Worm (Caenorhabditis elegans) whole organism, young adult: Measurements from ENCODE around the gene F41C6.4.

Experiments
- B0019.2 ChIP-seq: fragments of 200-800 bp; sonication (Bioruptor generic); conservative IDR thresholded peaks from 2 replicates; pipeline ENCODE4 v1.3.6; 2022; ENCODE audit warnings: missing genetic modification reagents, missing genetic modification characterization, missing compliant biosample characterization
- C06A6.2 ChIP-seq: fragments of 200-800 bp; sonication (Bioruptor generic); conservative IDR thresholded peaks from 2 replicates; pipeline ENCODE4 v1.3.6; 2022; ENCODE audit warnings: missing genetic modification characterization, missing compliant biosample characterization
- F52B5.7 ChIP-seq: sonication (generic microtip); optimal IDR thresholded peaks from 2 replicates; lab custom pipeline; 2016; ENCODE audit warnings: mild to moderate bottlenecking, missing genetic modification characterization, missing compliant biosample characterization
- K11D2.4 ChIP-seq: fragments of 200-800 bp; sonication (Bioruptor generic); IDR thresholded peaks from 2 replicates; pipeline ENCODE4 v1.3.6; 2022; ENCODE audit warnings: missing genetic modification reagents, missing genetic modification characterization, missing compliant biosample characterization
- T07F8.4 ChIP-seq: sonication (generic microtip); optimal IDR thresholded peaks from 2 replicates; lab custom pipeline; 2016; ENCODE audit warnings: mild to moderate bottlenecking, missing genetic modification characterization, moderate library complexity, missing compliant biosample characterization
- Y56A3A.18 ChIP-seq: fragments of 200-800 bp; sonication (Bioruptor generic); IDR thresholded peaks from 2 replicates; pipeline ENCODE4 v1.3.6; 2022; ENCODE audit warnings: missing genetic modification reagents, missing genetic modification characterization, missing compliant biosample characterization
- aptf-2 ChIP-seq: fragments of 200-800 bp; sonication (Bioruptor generic); conservative IDR thresholded peaks from 2 replicates; pipeline ENCODE4 v1.3.6; 2022; ENCODE audit warnings: missing genetic modification reagents, missing genetic modification characterization, missing compliant biosample characterization
- aptf-3 ChIP-seq: fragments of 200-800 bp; sonication (Bioruptor generic); IDR thresholded peaks from 2 replicates; pipeline ENCODE4 v1.3.6; 2022; ENCODE audit warnings: missing genetic modification characterization, missing compliant biosample characterization
- atf-7 ChIP-seq: sonication (generic microtip); optimal IDR thresholded peaks from 2 replicates; lab custom pipeline; 2017; ENCODE audit warnings: mild to moderate bottlenecking, missing genetic modification characterization, missing compliant biosample characterization
- athp-1 ChIP-seq: sonication (generic microtip); optimal IDR thresholded peaks from 2 replicates; lab custom pipeline; 2017; ENCODE audit warnings: mild to moderate bottlenecking, missing genetic modification characterization, missing compliant biosample characterization
- attf-5 ChIP-seq: fragments of 200-800 bp; sonication (Bioruptor generic); optimal IDR thresholded peaks from 2 replicates; lab custom pipeline; 2018; ENCODE audit warnings: mild to moderate bottlenecking, missing genetic modification characterization, missing compliant biosample characterization
- ccch-3 ChIP-seq: fragments of 200-800 bp; sonication (Bioruptor generic); optimal IDR thresholded peaks from 2 replicates; lab custom pipeline; 2018; ENCODE audit warnings: mild to moderate bottlenecking, missing genetic modification characterization, missing compliant biosample characterization
- cebp-1 ChIP-seq, 2 experiments: fragments of 200-800 bp in 1 of 2; sonication (Bioruptor generic) in 1 of 2; sonication (generic microtip) in 1 of 2; IDR thresholded peaks in 1 of 2; optimal IDR thresholded peaks in 1 of 2; 2 replicates each; pipeline versions ENCODE4 v1.3.6 to Lab custom; 2017 to 2022; ENCODE audit warnings: missing compliant biosample characterization in 2 of 2, missing genetic modification characterization in 2 of 2, mild to moderate bottlenecking in 1 of 2, missing genetic modification reagents in 1 of 2, moderate library complexity in 1 of 2
- ceh-27 ChIP-seq: fragments of 200-800 bp; sonication (Bioruptor generic); optimal IDR thresholded peaks from 2 replicates; lab custom pipeline; 2018; ENCODE audit warnings: mild to moderate bottlenecking, missing genetic modification characterization, moderate library complexity, missing compliant biosample characterization
- ceh-91 ChIP-seq: fragments of 200-800 bp; sonication (Bioruptor generic); IDR thresholded peaks from 2 replicates; pipeline ENCODE4 v1.3.6; 2022; ENCODE audit warnings: missing genetic modification reagents, missing genetic modification characterization, missing compliant biosample characterization
- dox-1 ChIP-seq: fragments of 200-800 bp; sonication (Bioruptor generic); IDR thresholded peaks from 2 replicates; pipeline ENCODE4 v1.3.6; 2022; ENCODE audit warnings: missing genetic modification reagents, missing genetic modification characterization, missing compliant biosample characterization
- dpff-1 ChIP-seq: sonication (generic microtip); optimal IDR thresholded peaks from 2 replicates; lab custom pipeline; 2017; ENCODE audit warnings: mild to moderate bottlenecking, missing genetic modification characterization, missing compliant biosample characterization
- egl-44 ChIP-seq: fragments of 200-800 bp; sonication (Bioruptor generic); IDR thresholded peaks from 2 replicates; pipeline ENCODE4 v1.3.6; 2022; ENCODE audit warnings: missing genetic modification reagents, missing genetic modification characterization, missing compliant biosample characterization
- egrh-3 ChIP-seq: fragments of 200-800 bp; sonication (Bioruptor generic); IDR thresholded peaks from 2 replicates; pipeline ENCODE4 v1.3.6; 2022; ENCODE audit warnings: missing genetic modification reagents, missing genetic modification characterization, missing compliant biosample characterization
- ets-4 ChIP-seq: fragments of 200-800 bp; sonication (Bioruptor generic); optimal IDR thresholded peaks from 2 replicates; lab custom pipeline; 2018; ENCODE audit warnings: mild to moderate bottlenecking, missing genetic modification characterization, missing compliant biosample characterization
- him-1 ChIP-seq: sonication (generic microtip); optimal IDR thresholded peaks from 2 replicates; lab custom pipeline; 2016; ENCODE audit warnings: missing genotype, missing genetic modification reagents, missing genetic modification characterization, missing compliant biosample characterization
- hmg-20 ChIP-seq: fragments of 200-800 bp; sonication (Bioruptor generic); IDR thresholded peaks from 2 replicates; pipeline ENCODE4 v1.3.6; 2022; ENCODE audit warnings: missing genetic modification reagents, missing genetic modification characterization, missing compliant biosample characterization
- hrde-1 ChIP-seq: sonication (generic microtip); optimal IDR thresholded peaks from 2 replicates; lab custom pipeline; 2016; ENCODE audit warnings: missing genetic modification characterization, mild to moderate bottlenecking, missing compliant biosample characterization, moderate library complexity, missing genotype, missing genetic modification reagents, borderline replicate concordance
- hsf-1 ChIP-seq: fragments of 200-800 bp; sonication (Bioruptor generic); IDR thresholded peaks from 2 replicates; pipeline ENCODE4 v1.3.6; 2022; ENCODE audit warnings: missing genetic modification reagents, missing genetic modification characterization, missing compliant biosample characterization
- lin-40 ChIP-seq: sonication (generic microtip); optimal IDR thresholded peaks from 2 replicates; lab custom pipeline; 2016; ENCODE audit warnings: missing genetic modification characterization, mild to moderate bottlenecking, missing compliant biosample characterization, missing genotype, missing genetic modification reagents
- lir-1 ChIP-seq: fragments of 200-800 bp; sonication (Bioruptor generic); conservative IDR thresholded peaks from 2 replicates; pipeline ENCODE4 v1.3.6; 2022; ENCODE audit warnings: missing genetic modification reagents, missing genetic modification characterization, missing compliant biosample characterization
- mcd-1 ChIP-seq: fragments of 200-800 bp; sonication (Bioruptor generic); IDR thresholded peaks from 2 replicates; pipeline ENCODE4 v1.3.6; 2022; ENCODE audit warnings: missing genetic modification reagents, missing genetic modification characterization, missing compliant biosample characterization
- nfyb-1 ChIP-seq: fragments of 200-800 bp; sonication (Bioruptor generic); IDR thresholded peaks from 2 replicates; pipeline ENCODE4 v1.3.6; 2022; ENCODE audit warnings: missing genetic modification reagents, missing genetic modification characterization, missing compliant biosample characterization
- nhr-120 ChIP-seq: fragments of 200-800 bp; sonication (Bioruptor generic); IDR thresholded peaks from 2 replicates; pipeline ENCODE4 v1.3.6; 2022; ENCODE audit warnings: missing genetic modification characterization, missing compliant biosample characterization
- nhr-80 ChIP-seq: sonication (generic microtip); optimal IDR thresholded peaks from 2 replicates; lab custom pipeline; 2016; ENCODE audit warnings: missing genetic modification characterization, missing compliant biosample characterization
- pha-4 ChIP-seq: fragments of 150-350 bp; sonication (generic microtip); optimal IDR thresholded peaks from 2 replicates; lab custom pipeline; 2014; ENCODE audit warnings: missing biosample characterization, missing genetic modification reagents, missing genetic modification characterization
- repo-1 ChIP-seq: sonication (generic microtip); optimal IDR thresholded peaks from 2 replicates; lab custom pipeline; 2017; ENCODE audit warnings: mild to moderate bottlenecking, missing genetic modification characterization, missing compliant biosample characterization
- rpc-1 ChIP-seq, 2 experiments: fragments of 150-350 bp in 1 of 2; sonication (generic microtip) in 1 of 2; optimal IDR thresholded peaks; 2 replicates each; lab custom pipeline; 2014 to 2018; ENCODE audit warnings: missing biosample characterization in 1 of 2, missing genetic modification characterization in 1 of 2, missing genetic modification reagents in 1 of 2, missing genotype in 1 of 2
- snpc-1.1 ChIP-seq: sonication (generic microtip); optimal IDR thresholded peaks from 2 replicates; lab custom pipeline; 2017; ENCODE audit warnings: missing genetic modification characterization, mild to moderate bottlenecking, missing compliant biosample characterization, antibody characterized with exemption, moderate library complexity, missing genotype, missing genetic modification reagents; ENCODE audit not compliant: insufficient read depth
- snpc-1.3 ChIP-seq: sonication (generic microtip); optimal IDR thresholded peaks from 2 replicates; lab custom pipeline; 2017; ENCODE audit warnings: missing genetic modification characterization, mild to moderate bottlenecking, missing compliant biosample characterization, antibody characterized with exemption, moderate library complexity, missing genotype, missing genetic modification reagents; ENCODE audit not compliant: insufficient read depth
- snpc-4 ChIP-seq, 5 experiments: fragments of 150-350 bp in 1 of 5; sonication (generic microtip) in 4 of 5; optimal IDR thresholded peaks; 2 replicates each; lab custom pipeline; 2014 to 2018; ENCODE audit warnings: missing genetic modification characterization in 5 of 5, missing biosample characterization in 3 of 5, antibody characterized with exemption in 2 of 5, mild to moderate bottlenecking in 2 of 5, missing compliant biosample characterization in 2 of 5, missing genotype in 2 of 5, moderate library complexity in 2 of 5, missing genetic modification reagents in 1 of 5
- somi-1 ChIP-seq: fragments of 200-800 bp; sonication (Bioruptor generic); optimal IDR thresholded peaks from 2 replicates; lab custom pipeline; 2018; ENCODE audit warnings: mild to moderate bottlenecking, missing genetic modification characterization, missing compliant biosample characterization
- unc-130 ChIP-seq: sonication (generic microtip); optimal IDR thresholded peaks from 2 replicates; lab custom pipeline; 2016; ENCODE audit warnings: missing genetic modification reagents, missing genetic modification characterization, missing compliant biosample characterization
- unc-62 ChIP-seq: fragments of 150-350 bp; optimal IDR thresholded peaks from 2 replicates; lab custom pipeline; 2014; ENCODE audit warnings: missing biosample characterization, missing genetic modification reagents, missing genetic modification characterization
- xnd-1 ChIP-seq: sonication (generic microtip); optimal IDR thresholded peaks from 2 replicates; lab custom pipeline; 2016; ENCODE audit warnings: missing genotype, missing genetic modification reagents, missing genetic modification characterization, missing compliant biosample characterization
- ztf-22 ChIP-seq: fragments of 200-800 bp; sonication (Bioruptor generic); optimal IDR thresholded peaks from 2 replicates; lab custom pipeline; 2018; ENCODE audit warnings: mild to moderate bottlenecking, missing genetic modification characterization, moderate library complexity, missing compliant biosample characterization
- ztf-28 ChIP-seq: fragments of 200-800 bp; sonication (Bioruptor generic); IDR thresholded peaks from 2 replicates; pipeline ENCODE4 v1.3.6; 2022; ENCODE audit warnings: missing genetic modification reagents, missing genetic modification characterization, missing compliant biosample characterization
- ztf-6 ChIP-seq: fragments of 200-800 bp; sonication (Bioruptor generic); IDR thresholded peaks from 2 replicates; pipeline ENCODE4 v1.3.6; 2022; ENCODE audit warnings: missing genetic modification reagents, missing genetic modification characterization, missing compliant biosample characterization

F41C6.4 gene

DNA sequence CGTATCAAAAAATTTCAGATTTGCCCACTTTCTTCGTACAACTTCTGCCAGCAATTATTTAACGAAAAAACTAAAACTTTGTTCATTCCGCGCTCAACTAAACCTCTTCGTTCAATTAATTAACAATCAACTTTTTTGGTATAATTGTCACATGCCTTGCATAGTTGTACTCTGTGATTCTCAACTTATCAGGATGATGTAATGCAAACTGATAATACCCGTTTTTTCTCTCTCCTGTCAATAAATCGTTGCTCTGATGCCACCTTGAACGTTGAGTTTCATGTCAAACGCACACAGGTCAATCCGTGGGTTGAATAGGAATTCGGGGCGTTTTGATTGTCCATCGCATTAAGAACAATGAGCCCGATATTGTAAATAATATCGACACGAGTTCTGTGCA, 31.0 kb upstream of the F41C6.4 start:
- TF ChIP-seq atf-7 = peak; percentile 46
- peak; percentile 22 for TF ChIP-seq pha-4
- no peak for TF ChIP-seq somi-1
- TF ChIP-seq athp-1 = no peak
- TF ChIP-seq snpc-4 (GFP tag; optimal IDR thresholded peaks at IDR 0.05; lab: Kevin White, UChicago) = no peak
- TF ChIP-seq snpc-4 (tag; optimal IDR thresholded peaks at IDR 0.05; lab: Kevin White, UChicago) = no peak
- TF ChIP-seq ets-4 (GFP tag; lab: Kevin White, UChicago) = peak; percentile 13
- no peak for TF ChIP-seq snpc-1.1 (tag; lab: Kevin White, UChicago)
- TF ChIP-seq nfyb-1 (GFP tag; lab: Robert Waterston, UW) = no peak
- peak; percentile 83 for TF ChIP-seq nhr-80 (tag; lab: Kevin White, UChicago)
- TF ChIP-seq Y56A3A.18 = no peak
- no peak for TF ChIP-seq repo-1 (tag; lab: Kevin White, UChicago)
- 0 out of 2 replicates have a peak, but pooled peaks have one; percentile 14 for TF ChIP-seq lir-1 (GFP tag; lab: Robert Waterston, UW)
- TF ChIP-seq unc-130 (GFP tag; lab: Kevin White, UChicago) = no peak
- no peak for TF ChIP-seq T07F8.4 (tag; lab: Kevin White, UChicago)
- no peak for TF ChIP-seq B0019.2 (GFP tag; lab: Robert Waterston, UW)
- TF ChIP-seq ztf-6 (GFP tag; lab: Robert Waterston, UW) = no peak
- no peak for TF ChIP-seq rpc-1 (optimal IDR thresholded peaks at IDR 0.05; lab: Kevin White, UChicago)
- no peak for TF ChIP-seq rpc-1 (tag; optimal IDR thresholded peaks at IDR 0.05; lab: Kevin White, UChicago)
- TF ChIP-seq unc-62 = peak; percentile 24
- TF ChIP-seq cebp-1 (GFP tag; IDR thresholded peaks at IDR 0.05; lab: Robert Waterston, UW) = no peak
- peak; percentile 41 for TF ChIP-seq cebp-1 (tag; optimal IDR thresholded peaks at IDR 0.05; lab: Kevin White, UChicago)
- peak; percentile 37 for TF ChIP-seq ztf-22 (GFP tag; lab: Kevin White, UChicago)
- no peak for TF ChIP-seq hmg-20 (GFP tag; lab: Robert Waterston, UW)
- TF ChIP-seq him-1 (tag; lab: Kevin White, UChicago) = no peak
- no peak for TF ChIP-seq ceh-27 (GFP tag; lab: Kevin White, UChicago)
- TF ChIP-seq ceh-91 = no peak
- TF ChIP-seq nhr-120 = no peak
- TF ChIP-seq C06A6.2 = no peak
- TF ChIP-seq dpff-1 (tag; lab: Kevin White, UChicago) = no peak
- no peak for TF ChIP-seq lin-40 (tag; lab: Kevin White, UChicago)
- no peak for TF ChIP-seq K11D2.4 (GFP tag; lab: Robert Waterston, UW)

DNA sequence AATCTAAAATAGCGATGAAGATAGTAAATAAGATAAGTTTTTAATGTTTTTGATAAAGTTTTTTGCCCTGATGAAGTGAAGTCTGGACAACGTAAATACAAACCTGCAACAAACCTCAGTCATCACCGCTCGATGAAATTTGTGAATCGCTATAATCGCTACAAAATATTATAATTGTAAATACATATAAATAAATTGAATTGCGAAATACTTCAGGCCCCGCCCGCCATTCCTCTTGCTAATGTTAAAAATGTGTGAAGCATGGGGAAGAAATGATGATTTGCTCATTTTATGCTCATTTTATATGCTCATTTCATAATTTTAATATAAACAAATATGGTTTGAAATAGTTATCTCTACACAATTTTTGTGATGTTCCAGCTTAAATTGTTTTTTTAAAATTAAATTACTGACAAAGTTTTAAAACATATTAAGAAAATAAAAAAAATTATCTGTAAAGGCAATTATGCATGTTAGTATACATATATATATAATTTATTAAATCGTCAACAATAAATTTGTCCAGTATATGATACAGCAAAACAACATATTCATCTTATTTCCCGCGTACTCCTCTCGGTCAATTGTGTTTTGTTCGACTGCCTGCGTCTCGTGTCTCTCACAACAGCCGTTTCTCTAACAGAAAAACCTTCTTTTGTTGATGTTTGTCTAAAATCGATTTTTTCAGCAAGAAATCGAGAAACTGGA, 29.6 kb upstream of the F41C6.4 start, which contains the start of gene sid-5:
sid-5 (plus strand) TSS at position 658 of the 708 bp plus-strand sequence.
- TF ChIP-seq lir-1 (GFP tag; lab: Robert Waterston, UW) (no peak), cebp-1 (GFP tag; IDR thresholded peaks at IDR 0.05; lab: Robert Waterston, UW) (peak; percentile 61; the same call in 1 of the 2 replicates), cebp-1 (tag; optimal IDR thresholded peaks at IDR 0.05; lab: Kevin White, UChicago) (peak; percentile 90), attf-5 (GFP tag; lab: Kevin White, UChicago) (no peak), hrde-1 (no peak)

DNA sequence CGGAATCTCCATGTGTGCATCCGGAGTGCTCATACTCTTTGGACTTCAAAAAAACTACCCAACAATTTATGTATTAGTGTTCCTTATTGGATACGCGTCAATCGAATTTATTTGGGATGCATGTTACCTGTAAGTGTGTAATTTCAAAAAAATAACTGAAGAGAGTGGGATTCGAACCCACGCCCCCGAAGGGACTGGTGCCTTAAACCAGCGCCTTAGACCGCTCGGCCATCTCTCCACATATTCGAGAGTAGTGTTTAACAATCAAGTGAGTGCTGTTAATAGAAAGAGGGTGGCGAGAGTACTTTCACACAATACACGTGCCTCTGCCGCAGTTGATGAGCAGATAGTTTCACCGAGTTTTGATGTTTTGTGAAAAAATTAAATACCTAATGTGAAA, 28.3 kb upstream of the F41C6.4 start:
- peak; percentile 88 for TF ChIP-seq dox-1 (GFP tag; lab: Robert Waterston, UW)
- TF ChIP-seq snpc-1.3 = peak; percentile 44
- TF ChIP-seq aptf-3 (GFP tag; lab: Robert Waterston, UW) = 0 out of 2 replicates have a peak, but pooled peaks have one; percentile 49
- TF ChIP-seq xnd-1 (tag; lab: Kevin White, UChicago) = no peak
- no peak for TF ChIP-seq ztf-22 (GFP tag; lab: Kevin White, UChicago)
- 0 out of 2 replicates have a peak, but pooled peaks have one; percentile 48 for TF ChIP-seq mcd-1 (GFP tag; lab: Robert Waterston, UW)
- peak; percentile 64 for TF ChIP-seq F52B5.7
- TF ChIP-seq hsf-1 = no peak
- no peak for TF ChIP-seq ztf-28
- no peak for TF ChIP-seq aptf-2 (GFP tag; lab: Robert Waterston, UW)
- peak; percentile 32 for TF ChIP-seq egrh-3 (GFP tag; lab: Robert Waterston, UW)
- 0 out of 2 replicates have a peak, but pooled peaks have one; percentile 72 for TF ChIP-seq egl-44
- no peak for TF ChIP-seq ccch-3 (GFP tag; lab: Kevin White, UChicago)
- peak; percentile 90 for TF ChIP-seq Y56A3A.18
